Worm (Caenorhabditis elegans) whole organism, midembryonic: ENCODE results near the gene C50H2.13.

ENCODE experiments used
- T22C8.4 ChIP-seq: fragments of 200-800 bp; sonication (Bioruptor generic); IDR thresholded peaks from 2 replicates; pipeline ENCODE4 v1.3.6; 2022; ENCODE audit warnings: missing genetic modification characterization, missing compliant biosample characterization
- cog-1 ChIP-seq: sonication (generic microtip); optimal IDR thresholded peaks from 2 replicates; lab custom pipeline; 2016; ENCODE audit warnings: missing genetic modification characterization, missing compliant biosample characterization
- flt-1 ChIP-seq: fragments of 200-800 bp; sonication (Bioruptor generic); IDR thresholded peaks from 2 replicates; pipeline ENCODE4 v1.3.6; 2022; ENCODE audit warnings: missing genetic modification characterization, missing compliant biosample characterization
- klf-2 ChIP-seq: fragments of 200-800 bp; sonication (Bioruptor generic); conservative IDR thresholded peaks from 2 replicates; pipeline ENCODE4 v1.3.6; 2022; ENCODE audit warnings: missing genetic modification reagents, missing genetic modification characterization, missing compliant biosample characterization
- med-1 ChIP-seq: sonication (generic microtip); optimal IDR thresholded peaks from 2 replicates; lab custom pipeline; 2017; ENCODE audit warnings: missing genetic modification characterization, mild to moderate bottlenecking, missing compliant biosample characterization, antibody characterized with exemption, missing genetic modification reagents; ENCODE audit not compliant: insufficient read depth
- ref-1 ChIP-seq: fragments of 200-800 bp; sonication (Bioruptor generic); conservative IDR thresholded peaks from 2 replicates; pipeline ENCODE4 v1.3.6; 2022; ENCODE audit warnings: missing genetic modification reagents, missing genetic modification characterization, missing compliant biosample characterization
- tab-1 ChIP-seq: fragments of 200-800 bp; sonication (Bioruptor generic); IDR thresholded peaks from 2 replicates; pipeline ENCODE4 v1.3.6; 2022; ENCODE audit warnings: missing genetic modification characterization, missing compliant biosample characterization
- ztf-23 ChIP-seq: fragments of 200-800 bp; sonication (Bioruptor generic); IDR thresholded peaks from 2 replicates; pipeline ENCODE4 v1.3.6; 2022; ENCODE audit warnings: missing genetic modification reagents, missing genetic modification characterization, missing compliant biosample characterization
- ztf-29 ChIP-seq: fragments of 200-800 bp; sonication (Bioruptor generic); IDR thresholded peaks from 2 replicates; pipeline ENCODE4 v1.3.6; 2022; ENCODE audit warnings: missing genetic modification reagents, missing genetic modification characterization, missing compliant biosample characterization

DNA sequence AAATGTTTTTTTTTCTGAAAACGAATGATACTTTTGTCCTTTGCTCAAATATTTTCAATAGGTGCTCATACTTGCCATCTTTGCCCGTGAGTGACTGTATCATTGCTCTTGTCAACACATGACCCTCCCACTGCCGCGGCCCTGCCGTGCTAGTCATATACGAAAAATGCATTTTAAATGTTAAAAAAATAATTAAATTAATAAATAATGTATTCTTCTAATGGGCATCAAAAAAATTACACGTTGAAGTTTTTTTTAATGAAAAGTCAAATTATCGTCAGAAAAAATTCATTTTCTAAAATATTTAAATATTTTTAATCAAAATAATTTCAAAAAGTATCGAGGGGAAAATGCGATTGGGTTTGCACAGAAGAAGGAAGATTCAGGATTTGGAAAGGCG lies 3.9 kb upstream of the C50H2.13 start, which contains the start of gene C50H2.7:
- no peak for TF ChIP-seq klf-2
- TF ChIP-seq ref-1 (GFP tag; lab: Robert Waterston, UW) = no peak
- TF ChIP-seq ztf-29 (GFP tag; lab: Robert Waterston, UW) = no peak
- no peak for TF ChIP-seq flt-1 (GFP tag; lab: Robert Waterston, UW)
- no peak for TF ChIP-seq med-1 (GFP tag; lab: Kevin White, UChicago)
- TF ChIP-seq T22C8.4 (GFP tag; lab: Robert Waterston, UW) = no peak
- TF ChIP-seq tab-1 (GFP tag; lab: Robert Waterston, UW) = no peak
- TF ChIP-seq ztf-23 (GFP tag; lab: Robert Waterston, UW) = no peak
- TF ChIP-seq cog-1 (tag; lab: Kevin White, UChicago) = no peak
